Fruit fly (Drosophila melanogaster): ENCODE data around the gene sls.

Gene sls

dm6 chr3L:2158689-2159310, 43.4 kb upstream of the sls start:
- TF ChIP-seq HLH106 (tag; optimal IDR thresholded peaks at IDR 0.05) (no peak), h (GFP tag; optimal IDR thresholded peaks at IDR 0.05) (peak; percentile 24), Vsx2 (GFP tag; optimal IDR thresholded peaks at IDR 0.05; ENCODE audit: partially characterized antibody) (no peak), dl (GFP tag; optimal IDR thresholded peaks at IDR 0.05; ENCODE audit: insufficient read depth in 1 of 2, partially characterized antibody in 2 of 2) (no peak), Jra (GFP tag; optimal IDR thresholded peaks at IDR 0.05) (no peak), GATAd (GFP tag; optimal IDR thresholded peaks at IDR 0.05) (no peak), Mio (GFP tag; optimal IDR thresholded peaks at IDR 0.05) (no peak), Hr78 (GFP tag; optimal IDR thresholded peaks at IDR 0.05) (no peak), brk (GFP tag; optimal IDR thresholded peaks at IDR 0.05) (no peak), CrebA (GFP tag; optimal IDR thresholded peaks at IDR 0.05; ENCODE audit: borderline replicate concordance) (no peak), lola (GFP tag; optimal IDR thresholded peaks at IDR 0.05) (no peak), Sp1 (GFP tag; optimal IDR thresholded peaks at IDR 0.05) (no peak), pan (optimal IDR thresholded peaks at IDR 0.05) (no peak), br (GFP tag; optimal IDR thresholded peaks at IDR 0.05) (no peak), dsf (GFP tag; optimal IDR thresholded peaks at IDR 0.05; ENCODE audit: borderline replicate concordance) (no peak), foxo (GFP tag; optimal IDR thresholded peaks at IDR 0.05) (peak in 1 of 2 experiments; percentile 9), ey (GFP tag; optimal IDR thresholded peaks at IDR 0.05) (no peak)

dm6 chr3L:2157427-2157931, 42.1 kb upstream of the sls start:
- TF ChIP-seq CG9705 (GFP tag; optimal IDR thresholded peaks at IDR 0.05) = no peak
- no peak for TF ChIP-seq pan (optimal IDR thresholded peaks at IDR 0.05)
- no peak for TF ChIP-seq foxo (GFP tag; optimal IDR thresholded peaks at IDR 0.05)
- TF ChIP-seq tai (GFP tag; optimal IDR thresholded peaks at IDR 0.05) = no peak
- no peak for TF ChIP-seq Rel (GFP tag; optimal IDR thresholded peaks at IDR 0.05)
- TF ChIP-seq Rel (tag; optimal IDR thresholded peaks at IDR 0.05) = no peak
- no peak for TF ChIP-seq rgr (GFP tag; optimal IDR thresholded peaks at IDR 0.05)
- no peak for TF ChIP-seq HLH106 (tag; optimal IDR thresholded peaks at IDR 0.05)
- TF ChIP-seq Dif (GFP tag; optimal IDR thresholded peaks at IDR 0.05; ENCODE audit: partially characterized antibody) = no peak
- no peak for TF ChIP-seq N (GFP tag; optimal IDR thresholded peaks at IDR 0.05)
- no peak for TF ChIP-seq psq (GFP tag; optimal IDR thresholded peaks at IDR 0.05)

dm6 chr3L:2152730-2153129, 37.3 kb upstream of the sls start:
- TF ChIP-seq N (GFP tag; optimal IDR thresholded peaks at IDR 0.05) (no peak), GATAd (GFP tag; optimal IDR thresholded peaks at IDR 0.05) (no peak), OdsH (GFP tag; optimal IDR thresholded peaks at IDR 0.05) (peak; percentile 27), rgr (GFP tag; optimal IDR thresholded peaks at IDR 0.05) (peak; percentile 49), fru (GFP tag; optimal IDR thresholded peaks at IDR 0.05) (peak; percentile 26), Myc (optimal IDR thresholded peaks at IDR 0.05) (peak; percentile 33), h (GFP tag; optimal IDR thresholded peaks at IDR 0.05) (peak; percentile 23)

- TF ChIP-seq foxo (GFP tag; optimal IDR thresholded peaks at IDR 0.05) (peak in 1 of 2 experiments; percentile 69), lola (GFP tag; optimal IDR thresholded peaks at IDR 0.05) (no peak), HLH106 (tag; optimal IDR thresholded peaks at IDR 0.05) (peak; percentile 63), woc (GFP tag; optimal IDR thresholded peaks at IDR 0.05) (peak; percentile 86), Dfd (GFP tag; optimal IDR thresholded peaks at IDR 0.05) (no peak), Mio (GFP tag; optimal IDR thresholded peaks at IDR 0.05) (no peak), h (GFP tag; optimal IDR thresholded peaks at IDR 0.05) (peak; percentile 77), jim (GFP tag; optimal IDR thresholded peaks at IDR 0.05) (peak; percentile 9), Hr78 (GFP tag; optimal IDR thresholded peaks at IDR 0.05) (no peak), Dif (GFP tag; optimal IDR thresholded peaks at IDR 0.05; ENCODE audit: partially characterized antibody) (peak; percentile 91), Sp1 (GFP tag; optimal IDR thresholded peaks at IDR 0.05) (no peak), Abd-B (GFP tag; optimal IDR thresholded peaks at IDR 0.05) (no peak), dl (GFP tag; optimal IDR thresholded peaks at IDR 0.05; ENCODE audit: insufficient read depth in 1 of 2, partially characterized antibody in 2 of 2) (peak; percentile 81 to 87), Hnf4 (GFP tag; optimal IDR thresholded peaks at IDR 0.05) (no peak), Hr83 (GFP tag; optimal IDR thresholded peaks at IDR 0.05; ENCODE audit: poor library complexity, severe bottlenecking) (peak; percentile 4), Jra (GFP tag; optimal IDR thresholded peaks at IDR 0.05) (no peak), Myc (optimal IDR thresholded peaks at IDR 0.05) (no peak), rgr (GFP tag; optimal IDR thresholded peaks at IDR 0.05) (peak; percentile 55), OdsH (GFP tag; optimal IDR thresholded peaks at IDR 0.05) (peak; percentile 49), usp (GFP tag; optimal IDR thresholded peaks at IDR 0.05) (no peak), psq (GFP tag; optimal IDR thresholded peaks at IDR 0.05) (peak; percentile 55), dmrt93B (GFP tag; optimal IDR thresholded peaks at IDR 0.05) (peak; percentile 50), tai (GFP tag; optimal IDR thresholded peaks at IDR 0.05) (peak; percentile 38), sv (GFP tag; optimal IDR thresholded peaks at IDR 0.05) (no peak), dsf (GFP tag; optimal IDR thresholded peaks at IDR 0.05; ENCODE audit: borderline replicate concordance) (no peak), GATAd (GFP tag; optimal IDR thresholded peaks at IDR 0.05) (no peak), CG9705 (GFP tag; optimal IDR thresholded peaks at IDR 0.05) (no peak), Rel (GFP tag; optimal IDR thresholded peaks at IDR 0.05) (peak; percentile 55), Rel (tag; optimal IDR thresholded peaks at IDR 0.05) (no peak), N (GFP tag; optimal IDR thresholded peaks at IDR 0.05) (no peak), CG32264 (GFP tag; optimal IDR thresholded peaks at IDR 0.05) (no peak), pan (optimal IDR thresholded peaks at IDR 0.05) (no peak), br (GFP tag; optimal IDR thresholded peaks at IDR 0.05) (peak; percentile 57)
These were observed 36.4 kb upstream of the sls start, which contains the start of gene zormin for dm6 chr3L:2151588-2152372. Gene zormin (minus strand): TSS chr3L:2151700.
